Fruit fly (Drosophila melanogaster): ENCODE measurements around the gene CG5455.
A peak's percentile ranks its signal among the peaks of the same experiment; 100 is the strongest.

CG5455 gene

DNA sequence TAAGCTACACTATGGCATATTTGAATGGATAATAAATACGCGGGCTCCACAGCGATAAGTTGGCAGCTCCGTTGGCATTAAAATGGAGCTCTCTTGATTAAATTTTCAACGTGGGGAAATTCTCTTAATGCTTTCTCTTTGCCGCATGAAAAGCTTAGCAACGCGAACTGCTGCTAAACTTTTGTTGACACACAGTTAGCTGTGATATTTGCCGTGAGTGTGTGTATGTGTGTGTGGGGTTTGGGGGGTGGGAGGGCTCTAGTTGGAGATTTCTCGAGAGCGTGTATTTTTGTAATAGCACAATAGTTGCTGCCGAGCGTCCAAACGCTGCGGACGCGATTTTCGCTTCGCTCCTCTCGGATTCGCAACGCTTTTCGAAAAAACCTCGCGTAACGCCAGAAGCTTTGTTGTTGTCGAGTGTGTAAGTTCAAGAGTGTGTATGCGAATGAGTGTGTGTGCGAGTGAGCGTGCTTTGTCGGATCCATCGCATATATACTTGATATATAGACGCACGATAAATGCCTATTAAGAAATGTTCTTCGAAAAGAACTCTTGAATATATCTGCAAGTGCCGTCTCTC, at the start of gene CG5455 (continued):
- TF ChIP-seq Ets97D (GFP tag; optimal IDR thresholded peaks at IDR 0.05) (no peak), Lim3 (GFP tag; IDR thresholded peaks at IDR 0.05) (no peak), emc (GFP tag; optimal IDR thresholded peaks at IDR 0.05) (no peak), NK7.1 (GFP tag; optimal IDR thresholded peaks at IDR 0.05) (no peak), CG7786 (GFP tag; optimal IDR thresholded peaks at IDR 0.05) (no peak), CG2116 (GFP tag; optimal IDR thresholded peaks at IDR 0.05) (no peak), Mrtf (GFP tag; IDR thresholded peaks at IDR 0.05) (peak; percentile 39; the same call in 1 of the 3 replicates), CG6272 (GFP tag; IDR thresholded peaks at IDR 0.05) (0 out of 2 replicates have a peak, but pooled peaks have one; percentile 13), cas (GFP tag; IDR thresholded peaks at IDR 0.05) (no peak), croc (GFP tag; conservative IDR thresholded peaks at IDR 0.05) (no peak), CG10462 (GFP tag; optimal IDR thresholded peaks at IDR 0.05) (no peak), dati (GFP tag; IDR thresholded peaks at IDR 0.05) (no peak), p53 (GFP tag; optimal IDR thresholded peaks at IDR 0.05) (no peak), CG32772 (GFP tag; IDR thresholded peaks at IDR 0.05) (no peak), CG16779 (GFP tag; IDR thresholded peaks at IDR 0.05) (peak; percentile 79), psq (GFP tag; optimal IDR thresholded peaks at IDR 0.05) (no peak), cad (GFP tag; optimal IDR thresholded peaks at IDR 0.05) (no peak), CG11560 (tag; IDR thresholded peaks at IDR 0.05) (no peak), CG6683 (GFP tag; optimal IDR thresholded peaks at IDR 0.05) (peak; percentile 13), CG18476 (GFP tag; optimal IDR thresholded peaks at IDR 0.05) (no peak), CG4617 (GFP tag; optimal IDR thresholded peaks at IDR 0.05; ENCODE audit: borderline replicate concordance) (no peak), nau (GFP tag; optimal IDR thresholded peaks at IDR 0.05) (peak; percentile 67), Aef1 (GFP tag; IDR thresholded peaks at IDR 0.05) (peak; percentile 51; the same call in 2 of the 3 replicates), CG17802 (tag; optimal IDR thresholded peaks at IDR 0.05) (no peak), Rx (GFP tag; IDR thresholded peaks at IDR 0.05) (no peak), h (optimal IDR thresholded peaks at IDR 0.05) (no peak), stwl (tag; optimal IDR thresholded peaks at IDR 0.05) (no peak), Awh (GFP tag; IDR thresholded peaks at IDR 0.05) (peak; percentile 25; the same call in 1 of the 2 replicates), knrl (GFP tag; IDR thresholded peaks at IDR 0.05; ENCODE audit: partially characterized antibody) (no peak; the same call in 2 of the 3 replicates), CG16863 (GFP tag; optimal IDR thresholded peaks at IDR 0.05) (peak; percentile 30), Nf-YB (GFP tag; optimal IDR thresholded peaks at IDR 0.05) (no peak), CG8924 (tag; optimal IDR thresholded peaks at IDR 0.05) (no peak), prd (optimal IDR thresholded peaks at IDR 0.05) (no peak), prd (GFP tag; IDR thresholded peaks at IDR 0.05) (no peak; the same call in 2 of the 3 replicates), CG32532 (GFP tag; IDR thresholded peaks at IDR 0.05) (peak; percentile 69), twi (tag; optimal IDR thresholded peaks at IDR 0.05) (no peak), CG33213 (GFP tag; optimal IDR thresholded peaks at IDR 0.05) (peak; percentile 3), lov (optimal IDR thresholded peaks at IDR 0.05) (no peak), lov (GFP tag; IDR thresholded peaks at IDR 0.05) (peak; percentile 50; the same call in 1 of the 3 replicates), wdn (GFP tag; IDR thresholded peaks at IDR 0.05) (peak; percentile 62), aop (GFP tag; IDR thresholded peaks at IDR 0.05) (no peak), Ets65A (GFP tag) (peak; percentile 60), Oli (tag; optimal IDR thresholded peaks at IDR 0.05) (no peak), B-H2 (GFP tag; optimal IDR thresholded peaks at IDR 0.05) (peak; percentile 74), trh (GFP tag; optimal IDR thresholded peaks at IDR 0.05) (no peak), crc (GFP tag; optimal IDR thresholded peaks at IDR 0.05) (no peak), tll (GFP tag; optimal IDR thresholded peaks at IDR 0.05) (no peak), CG18011 (GFP tag; optimal IDR thresholded peaks at IDR 0.05) (peak; percentile 11), CG9932 (GFP tag; IDR thresholded peaks at IDR 0.05) (peak; percentile 41; the same call in 1 of the 2 replicates), CG17361 (GFP tag; IDR thresholded peaks at IDR 0.05) (no peak), hth (optimal IDR thresholded peaks at IDR 0.05) (no peak), luna (GFP tag; optimal IDR thresholded peaks at IDR 0.05) (peak; percentile 38)
